Worm (Caenorhabditis elegans): ENCODE measurements around the gene unc-33.

DNA sequence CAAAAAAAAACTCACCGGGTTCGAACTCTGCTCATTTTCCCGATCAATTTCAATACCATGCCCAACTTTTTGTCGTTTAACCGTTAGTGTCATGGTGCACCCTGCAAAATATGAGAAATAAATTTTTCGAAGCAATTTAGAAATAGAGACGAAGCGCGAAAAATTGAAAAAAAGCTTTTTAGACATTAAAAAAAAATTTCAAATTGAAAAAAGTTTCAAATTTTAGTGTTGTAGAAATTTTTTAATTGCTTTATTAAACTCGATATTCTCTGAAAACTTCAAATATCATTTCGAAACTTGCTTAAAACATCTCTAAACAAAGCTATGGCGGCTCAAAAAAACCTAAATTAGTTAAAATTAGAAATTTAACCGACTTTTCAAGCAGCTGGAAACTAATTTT lies 30.8 kb downstream of the unc-33 start, which contains the start of gene nstp-6:
- no peak for TF ChIP-seq jun-1 (tag; optimal IDR thresholded peaks at IDR 0.05)
- no peak for TF ChIP-seq lin-39 (tag; optimal IDR thresholded peaks at IDR 0.05)
- no peak for TF ChIP-seq lsy-2 (tag; optimal IDR thresholded peaks at IDR 0.05)
- TF ChIP-seq ces-1 (GFP tag; optimal IDR thresholded peaks at IDR 0.05) = no peak
- no peak for TF ChIP-seq elt-2 (tag; optimal IDR thresholded peaks at IDR 0.05)
- TF ChIP-seq mdl-1 (tag; optimal IDR thresholded peaks at IDR 0.05) = no peak
- no peak for TF ChIP-seq nhr-76 (tag; optimal IDR thresholded peaks at IDR 0.05)
- TF ChIP-seq sptf-1 (tag; optimal IDR thresholded peaks at IDR 0.05) = no peak
- no peak for TF ChIP-seq snpc-4 (tag; optimal IDR thresholded peaks at IDR 0.05)
- no peak for TF ChIP-seq C16A3.4 (tag; optimal IDR thresholded peaks at IDR 0.05)
- no peak for TF ChIP-seq lin-35 (GFP tag; optimal IDR thresholded peaks at IDR 0.05)
- TF ChIP-seq aha-1 (tag; optimal IDR thresholded peaks at IDR 0.05) = no peak
- TF ChIP-seq lin-14 (GFP tag; optimal IDR thresholded peaks at IDR 0.05) = no peak
- TF ChIP-seq mep-1 (tag; optimal IDR thresholded peaks at IDR 0.05) = no peak

Measured in whole organism, L1 larva.